Fruit fly (Drosophila melanogaster) whole organism, embryonic: ENCODE data around the gene DppIII.

Experiments
- BEAF-32 ChIP-seq: fragments of 200-800 bp; sonication (Bioruptor generic); optimal IDR thresholded peaks from 3 replicates; lab custom pipeline; 2017; ENCODE audit warnings: missing biosample characterization, missing genetic modification characterization, mild to moderate bottlenecking, moderate library complexity, missing genetic modification reagents
- CG10267 ChIP-seq: fragments of 200-800 bp; sonication (Bioruptor generic); optimal IDR thresholded peaks from 2 replicates; lab custom pipeline; 2018; ENCODE audit warnings: missing biosample characterization, mild to moderate bottlenecking, missing genetic modification characterization, moderate library complexity
- CG11093 ChIP-seq: fragments of 200-800 bp; sonication (Bioruptor generic); IDR thresholded peaks from 3 replicates; pipeline ENCODE4 v1.3.6; 2022; ENCODE audit warnings: missing biosample characterization, missing genetic modification characterization
- CG11504 ChIP-seq: fragments of 200-800 bp; sonication (Bioruptor generic); optimal IDR thresholded peaks from 3 replicates; lab custom pipeline; 2019; ENCODE audit warnings: missing biosample characterization, mild to moderate bottlenecking, missing genetic modification characterization, moderate library complexity
- CG12155 ChIP-seq: fragments of 200-800 bp; sonication (Bioruptor generic); optimal IDR thresholded peaks from 3 replicates; lab custom pipeline; 2016; ENCODE audit warnings: missing biosample characterization, missing genetic modification characterization
- CG13296 ChIP-seq: fragments of 200-800 bp; sonication (Bioruptor generic); optimal IDR thresholded peaks from 3 replicates; lab custom pipeline; 2018; ENCODE audit warnings: missing biosample characterization, mild to moderate bottlenecking, missing genetic modification characterization
- CG15479 ChIP-seq: fragments of 200-800 bp; sonication (Bioruptor generic); optimal IDR thresholded peaks from 3 replicates; lab custom pipeline; 2019; ENCODE audit warnings: missing biosample characterization, mild to moderate bottlenecking, missing genetic modification characterization, moderate library complexity
- CG1647 ChIP-seq: fragments of 200-800 bp; sonication (Bioruptor generic); optimal IDR thresholded peaks from 3 replicates; lab custom pipeline; 2016; ENCODE audit warnings: missing biosample characterization, missing genetic modification characterization
- CG16813 ChIP-seq: fragments of 200-800 bp; sonication (Bioruptor generic); IDR thresholded peaks from 3 replicates; pipeline ENCODE4 v1.3.6; 2022; ENCODE audit warnings: missing biosample characterization, missing genetic modification characterization; ENCODE audit not compliant: partially characterized antibody
- CG17612 ChIP-seq: fragments of 200-800 bp; sonication (Bioruptor generic); IDR thresholded peaks from 2 replicates; pipeline ENCODE4 v1.3.6; 2022; ENCODE audit warnings: missing biosample characterization, missing genetic modification characterization
- CG2202 ChIP-seq: fragments of 200-800 bp; sonication (Bioruptor generic); optimal IDR thresholded peaks from 2 replicates; lab custom pipeline; 2018; ENCODE audit warnings: missing biosample characterization, mild to moderate bottlenecking, missing genetic modification characterization
- CG30403 ChIP-seq: fragments of 200-800 bp; sonication (Bioruptor generic); optimal IDR thresholded peaks from 3 replicates; lab custom pipeline; 2016; ENCODE audit warnings: missing biosample characterization, missing genetic modification characterization
- CG43689 ChIP-seq: fragments of 200-800 bp; sonication (Bioruptor generic); IDR thresholded peaks from 2 replicates; pipeline ENCODE4 v1.3.6; 2022; ENCODE audit warnings: missing biosample characterization, missing genetic modification characterization
- CG5245 ChIP-seq: fragments of 200-800 bp; sonication (Bioruptor generic); optimal IDR thresholded peaks from 3 replicates; lab custom pipeline; 2016; ENCODE audit warnings: missing biosample characterization, missing genetic modification characterization
- CG8089 ChIP-seq: fragments of 200-800 bp; sonication (Bioruptor generic); optimal IDR thresholded peaks from 3 replicates; lab custom pipeline; 2016; ENCODE audit warnings: missing biosample characterization, missing genetic modification characterization
- CG8388 ChIP-seq: fragments of 200-800 bp; sonication (Bioruptor generic); optimal IDR thresholded peaks from 2 replicates; lab custom pipeline; 2019; ENCODE audit warnings: missing biosample characterization, mild to moderate bottlenecking, missing genetic modification characterization, moderate library complexity
- Camta ChIP-seq: fragments of 200-800 bp; sonication (Bioruptor generic); optimal IDR thresholded peaks from 2 replicates; lab custom pipeline; 2016; ENCODE audit warnings: missing biosample characterization, missing genetic modification characterization
- Chrac-16 ChIP-seq: fragments of 200-800 bp; sonication (Bioruptor generic); optimal IDR thresholded peaks from 3 replicates; lab custom pipeline; 2016; ENCODE audit warnings: missing biosample characterization, missing genetic modification characterization
- D19B ChIP-seq: fragments of 200-800 bp; sonication (Bioruptor generic); optimal IDR thresholded peaks from 2 replicates; lab custom pipeline; 2017; ENCODE audit warnings: missing biosample characterization, mild to moderate bottlenecking, missing genetic modification characterization
- Dfd ChIP-seq, 2 experiments: fragments of >200 bp; optimal IDR thresholded peaks; 2 replicates each; lab custom pipeline; 2017; ENCODE audit warnings: missing biosample characterization in 2 of 2, missing genetic modification characterization in 2 of 2
- Dip2 ChIP-seq: fragments of 200-800 bp; sonication (Bioruptor generic); IDR thresholded peaks from 2 replicates; pipeline ENCODE4 v1.3.6; 2022; ENCODE audit warnings: missing biosample characterization, missing genetic modification characterization
- ERR ChIP-seq: fragments of 200-800 bp; sonication (Bioruptor generic); optimal IDR thresholded peaks from 2 replicates; lab custom pipeline; 2016; ENCODE audit warnings: missing biosample characterization, missing genetic modification characterization
- HLH3B ChIP-seq: fragments of 200-800 bp; sonication (Bioruptor generic); IDR thresholded peaks from 2 replicates; pipeline ENCODE4 v1.3.6; 2022; ENCODE audit warnings: missing biosample characterization, missing genetic modification characterization
- Hand ChIP-seq: fragments of 200-800 bp; sonication (Bioruptor generic); optimal IDR thresholded peaks from 2 replicates; lab custom pipeline; 2017; ENCODE audit warnings: mild to moderate bottlenecking, missing biosample characterization, missing genetic modification reagents, missing genetic modification characterization
- Hey ChIP-seq: fragments of 200-800 bp; sonication (Bioruptor generic); optimal IDR thresholded peaks from 3 replicates; lab custom pipeline; 2018; ENCODE audit warnings: missing biosample characterization, mild to moderate bottlenecking, missing genetic modification characterization
- Hr39 ChIP-seq: fragments of >200 bp; optimal IDR thresholded peaks from 2 replicates; lab custom pipeline; 2017
- MTF-1 ChIP-seq: fragments of 200-800 bp; sonication (Bioruptor generic); optimal IDR thresholded peaks from 2 replicates; lab custom pipeline; 2018; ENCODE audit warnings: missing biosample characterization, mild to moderate bottlenecking, missing genetic modification characterization, borderline replicate concordance
- Nf-YB ChIP-seq: fragments of 200-800 bp; sonication (Bioruptor generic); optimal IDR thresholded peaks from 3 replicates; lab custom pipeline; 2019; ENCODE audit warnings: missing biosample characterization, mild to moderate bottlenecking, missing genetic modification characterization, moderate library complexity
- Opbp ChIP-seq: fragments of 200-800 bp; sonication (Bioruptor generic); IDR thresholded peaks from 3 replicates; pipeline ENCODE4 v1.3.6; 2022; ENCODE audit warnings: missing biosample characterization, missing genetic modification characterization; ENCODE audit not compliant: partially characterized antibody
- Scr ChIP-seq: fragments of 200-800 bp; sonication (Bioruptor generic); IDR thresholded peaks from 2 replicates; pipeline ENCODE4 v1.3.6; 2022; ENCODE audit warnings: missing biosample characterization, missing genetic modification characterization; ENCODE audit not compliant: partially characterized antibody
- TFAM ChIP-seq: fragments of 200-800 bp; sonication (Bioruptor generic); optimal IDR thresholded peaks from 2 replicates; lab custom pipeline; 2017; ENCODE audit warnings: missing biosample characterization, missing genetic modification characterization, inconsistent platforms
- Xrp1 ChIP-seq: fragments of 200-800 bp; sonication (Bioruptor generic); IDR thresholded peaks from 2 replicates; pipeline ENCODE4 v1.3.6; 2022; ENCODE audit warnings: missing biosample characterization, missing genetic modification characterization
- aop ChIP-seq: fragments of 200-800 bp; sonication (Bioruptor generic); IDR thresholded peaks from 2 replicates; pipeline ENCODE4 v1.3.6; 2022; ENCODE audit warnings: missing biosample characterization, missing genetic modification characterization
- bsh ChIP-seq, 2 experiments: fragments of 200-800 bp; sonication (Bioruptor generic); optimal IDR thresholded peaks; 2 replicates each; lab custom pipeline; 2017 to 2018; ENCODE audit warnings: mild to moderate bottlenecking in 2 of 2, missing biosample characterization in 2 of 2, missing genetic modification characterization in 2 of 2, moderate library complexity in 1 of 2
- dan ChIP-seq: fragments of 200-800 bp; sonication (Bioruptor generic); IDR thresholded peaks from 2 replicates; pipeline ENCODE4 v1.3.6; 2022; ENCODE audit warnings: missing biosample characterization, missing genetic modification characterization
- danr ChIP-seq: fragments of 200-800 bp; sonication (Bioruptor generic); IDR thresholded peaks from 2 replicates; pipeline ENCODE4 v1.3.6; 2022; ENCODE audit warnings: missing biosample characterization, missing genetic modification characterization
- dimm ChIP-seq: fragments of 200-800 bp; sonication (Bioruptor generic); IDR thresholded peaks from 2 replicates; pipeline ENCODE4 v1.3.6; 2022; ENCODE audit warnings: missing biosample characterization, missing genetic modification characterization
- her ChIP-seq: fragments of 200-800 bp; sonication (Bioruptor generic); optimal IDR thresholded peaks from 2 replicates; lab custom pipeline; 2016; ENCODE audit warnings: missing biosample characterization, missing genetic modification characterization
- inv ChIP-seq: fragments of 200-800 bp; sonication (Bioruptor generic); IDR thresholded peaks from 2 replicates; pipeline ENCODE4 v1.3.6; 2022; ENCODE audit warnings: missing biosample characterization, missing genetic modification characterization; ENCODE audit not compliant: partially characterized antibody
- nau ChIP-seq: fragments of 200-800 bp; sonication (Bioruptor generic); optimal IDR thresholded peaks from 3 replicates; lab custom pipeline; 2017; ENCODE audit warnings: missing biosample characterization, mild to moderate bottlenecking, missing genetic modification characterization, missing genetic modification reagents
- nmo ChIP-seq: fragments of 200-800 bp; sonication (Bioruptor generic); optimal IDR thresholded peaks from 2 replicates; lab custom pipeline; 2018; ENCODE audit warnings: missing biosample characterization, mild to moderate bottlenecking, missing genetic modification characterization, moderate library complexity
- pros ChIP-seq: fragments of 200-800 bp; sonication (Bioruptor generic); optimal IDR thresholded peaks from 3 replicates; lab custom pipeline; 2019; ENCODE audit warnings: missing biosample characterization, mild to moderate bottlenecking, missing genetic modification characterization, moderate library complexity
- repo ChIP-seq: fragments of 200-800 bp; sonication (Bioruptor generic); optimal IDR thresholded peaks from 2 replicates; lab custom pipeline; 2016; ENCODE audit warnings: missing biosample characterization, missing genetic modification characterization
- row ChIP-seq: fragments of 200-800 bp; sonication (Bioruptor generic); IDR thresholded peaks from 3 replicates; pipeline ENCODE4 v1.3.6; 2022; ENCODE audit warnings: missing biosample characterization, missing genetic modification characterization
- schlank ChIP-seq: fragments of 200-800 bp; sonication (Bioruptor generic); optimal IDR thresholded peaks from 2 replicates; lab custom pipeline; 2018; ENCODE audit warnings: missing biosample characterization, mild to moderate bottlenecking, missing genetic modification characterization
- sna ChIP-seq: fragments of 200-800 bp; sonication (Bioruptor generic); IDR thresholded peaks from 2 replicates; pipeline ENCODE4 v1.3.6; 2022; ENCODE audit warnings: missing biosample characterization, missing genetic modification characterization; ENCODE audit not compliant: partially characterized antibody
- unpg ChIP-seq: fragments of 200-800 bp; sonication (Bioruptor generic); optimal IDR thresholded peaks from 3 replicates; lab custom pipeline; 2018; ENCODE audit warnings: missing biosample characterization, mild to moderate bottlenecking, missing genetic modification characterization, moderate library complexity
- vvl ChIP-seq: fragments of 200-800 bp; sonication (Bioruptor generic); IDR thresholded peaks from 2 replicates; pipeline ENCODE4 v1.3.6; 2022; ENCODE audit warnings: missing biosample characterization, missing genetic modification characterization
- z ChIP-seq: fragments of 200-800 bp; sonication (Bioruptor generic); IDR thresholded peaks from 3 replicates; pipeline ENCODE4 v1.3.6; 2022; ENCODE audit warnings: missing biosample characterization, missing genetic modification characterization
- zen2 ChIP-seq: fragments of 200-800 bp; sonication (Bioruptor generic); IDR thresholded peaks from 3 replicates; pipeline ENCODE4 v1.3.6; 2022; ENCODE audit warnings: missing biosample characterization, missing genetic modification characterization; ENCODE audit not compliant: partially characterized antibody
- zf30C ChIP-seq: fragments of 200-800 bp; sonication (Bioruptor generic); optimal IDR thresholded peaks from 3 replicates; lab custom pipeline; 2018; ENCODE audit warnings: missing biosample characterization, mild to moderate bottlenecking, missing genetic modification characterization

Gene DppIII

DNA sequence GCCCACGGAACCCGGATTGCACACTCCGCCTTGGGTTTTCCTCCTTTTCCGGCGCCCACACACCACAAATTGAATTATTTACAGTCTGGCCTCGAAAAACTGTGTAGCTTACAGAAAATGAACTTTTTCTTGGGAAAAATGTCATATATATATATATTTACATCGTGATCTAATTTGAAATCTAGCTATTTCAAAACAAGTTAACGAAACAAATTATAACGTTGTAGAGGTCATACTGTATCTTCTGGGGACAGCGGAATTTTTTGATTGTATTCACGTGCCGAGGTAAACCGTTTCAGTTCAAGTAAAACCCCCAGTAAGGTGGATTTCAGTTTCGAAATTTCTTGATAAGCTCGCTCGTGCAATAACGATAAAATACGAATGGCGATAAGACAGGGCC lies 10.3 kb downstream of the DppIII start (continued):
- TF ChIP-seq Hand: no peak
- no peak for TF ChIP-seq Camta (GFP tag; lab: Kevin White, UChicago)
- TF ChIP-seq her: no peak
- peak; percentile 1 for TF ChIP-seq CG10267 (tag; lab: Kevin White, UChicago)
- no peak for TF ChIP-seq Opbp
- TF ChIP-seq CG30403 (GFP tag; lab: Kevin White, UChicago): peak; percentile 33
- no peak for TF ChIP-seq repo (GFP tag; lab: Kevin White, UChicago)
- no peak for TF ChIP-seq zen2 (GFP tag; lab: Robert Waterston, UW)
- TF ChIP-seq CG16813 (GFP tag; lab: Robert Waterston, UW): no peak
- TF ChIP-seq CG13296 (GFP tag; lab: Kevin White, UChicago): no peak
- no peak for TF ChIP-seq Dip2 (GFP tag; lab: Robert Waterston, UW)
- peak; percentile 66 for TF ChIP-seq unpg (GFP tag; lab: Kevin White, UChicago)
- peak; percentile 10 for TF ChIP-seq Chrac-16 (GFP tag; lab: Kevin White, UChicago)
- peak; percentile 54 for TF ChIP-seq CG11504 (tag; lab: Kevin White, UChicago)
- TF ChIP-seq Nf-YB (GFP tag; lab: Kevin White, UChicago): no peak
- peak; percentile 19 for TF ChIP-seq CG8388 (GFP tag; lab: Kevin White, UChicago)
- 0 out of 2 replicates have a peak, but pooled peaks have one; percentile 41 for TF ChIP-seq danr (GFP tag; lab: Robert Waterston, UW)
- TF ChIP-seq Scr (GFP tag; lab: Robert Waterston, UW): no peak
- no peak for TF ChIP-seq CG2202 (tag; lab: Kevin White, UChicago)
- TF ChIP-seq ERR: no peak
- TF ChIP-seq schlank (tag; lab: Kevin White, UChicago): no peak
- TF ChIP-seq inv (GFP tag; lab: Robert Waterston, UW): no peak
- TF ChIP-seq Dfd (GFP tag; optimal IDR thresholded peaks at IDR 0.05; lab: Kevin White, UChicago): no peak
- TF ChIP-seq CG8089 (GFP tag; lab: Kevin White, UChicago): no peak
- no peak for TF ChIP-seq pros (GFP tag; lab: Kevin White, UChicago)
- 0 out of 2 replicates have a peak, but pooled peaks have one; percentile 41 for TF ChIP-seq CG17612
- no peak for TF ChIP-seq dan (GFP tag; lab: Robert Waterston, UW)
- no peak for TF ChIP-seq z (GFP tag; lab: Robert Waterston, UW)
- TF ChIP-seq aop (GFP tag; lab: Robert Waterston, UW): no peak
- peak; percentile 65 for TF ChIP-seq Xrp1 (GFP tag; lab: Robert Waterston, UW)
- TF ChIP-seq BEAF-32 (GFP tag; lab: Kevin White, UChicago): no peak
- peak; percentile 46; the same call in 2 of the 3 replicates for TF ChIP-seq CG11093
- no peak for TF ChIP-seq sna
- TF ChIP-seq nau (GFP tag; lab: Kevin White, UChicago): no peak
- peak; percentile 77 for TF ChIP-seq row (GFP tag; lab: Robert Waterston, UW)
- TF ChIP-seq D19B (GFP tag; lab: Kevin White, UChicago): no peak
- TF ChIP-seq dimm (GFP tag; lab: Robert Waterston, UW): 0 out of 2 replicates have a peak, but pooled peaks have one; percentile 17
- peak; percentile 43 for TF ChIP-seq CG43689 (GFP tag; lab: Robert Waterston, UW)
- no peak for TF ChIP-seq Hey (tag; lab: Kevin White, UChicago)
- TF ChIP-seq zf30C (GFP tag; lab: Kevin White, UChicago): no peak
- TF ChIP-seq bsh (GFP tag; optimal IDR thresholded peaks at IDR 0.05; lab: Kevin White, UChicago): peak in 1 of 2 experiments; percentile 55
- TF ChIP-seq vvl: peak; percentile 87
- no peak for TF ChIP-seq Hr39 (lab: Kevin White, UChicago)
- peak; percentile 37 for TF ChIP-seq nmo (GFP tag; lab: Kevin White, UChicago)
- no peak for TF ChIP-seq TFAM (GFP tag; lab: Kevin White, UChicago)
- TF ChIP-seq CG12155 (GFP tag; lab: Kevin White, UChicago): peak; percentile 50
- TF ChIP-seq CG5245 (GFP tag; lab: Kevin White, UChicago): no peak
- peak; percentile 21 for TF ChIP-seq MTF-1 (GFP tag; lab: Kevin White, UChicago)
- peak; percentile 62 for TF ChIP-seq HLH3B
- no peak for TF ChIP-seq CG15479 (GFP tag; lab: Kevin White, UChicago)
- TF ChIP-seq CG1647 (GFP tag; lab: Kevin White, UChicago): peak; percentile 1
